Worm (Caenorhabditis elegans): ENCODE results near the gene cdk-5.

DNA sequence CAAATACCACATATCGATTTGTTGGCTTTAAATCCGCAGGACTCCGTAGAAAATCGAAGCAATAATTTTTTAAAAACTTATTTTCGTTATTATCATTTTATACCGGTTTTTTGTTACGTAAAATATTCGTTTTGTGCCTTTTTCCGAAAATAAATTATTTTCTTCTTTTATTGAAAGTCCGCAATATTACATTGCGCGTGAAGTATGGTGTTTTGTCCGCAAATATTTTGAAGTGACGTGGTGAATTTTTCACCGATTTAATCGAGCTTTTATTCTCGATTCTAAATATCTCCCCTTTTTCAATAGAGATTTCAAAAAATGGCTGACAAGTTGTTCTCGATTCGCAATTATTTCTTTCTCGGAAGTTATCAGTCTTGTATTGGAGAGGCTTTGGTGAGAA lies 40.1 kb downstream of the cdk-5 start, which contains the start of gene cope-1:
- TF ChIP-seq sdz-12 (GFP tag; optimal IDR thresholded peaks at IDR 0.05), result no peak
- TF ChIP-seq nhr-102 (tag; optimal IDR thresholded peaks at IDR 0.05), result no peak
- no peak for TF ChIP-seq ZK546.5 (tag; optimal IDR thresholded peaks at IDR 0.05)
- no peak for TF ChIP-seq aha-1 (tag)
- no peak for TF ChIP-seq ztf-11 (tag; optimal IDR thresholded peaks at IDR 0.05)
- no peak for TF ChIP-seq ama-1 (optimal IDR thresholded peaks at IDR 0.05)
- TF ChIP-seq lin-13 (GFP tag; optimal IDR thresholded peaks at IDR 0.05), result no peak
- TF ChIP-seq ceh-28 (tag; optimal IDR thresholded peaks at IDR 0.05), result no peak
- TF ChIP-seq nhr-11 (tag; optimal IDR thresholded peaks at IDR 0.05), result no peak

All from whole organism, L4 larva.